Worm (Caenorhabditis elegans) whole organism, L2 larva: ENCODE results near the gene F25D1.8.

ENCODE experiments used
- R02D3.7 ChIP-seq: fragments of 150-350 bp; optimal IDR thresholded peaks from 2 replicates; lab custom pipeline; 2014; ENCODE audit warnings: missing biosample characterization, missing genetic modification characterization
- ZK546.5 ChIP-seq: sonication (generic microtip); optimal IDR thresholded peaks from 2 replicates; lab custom pipeline; 2017; ENCODE audit warnings: missing biosample characterization, missing genetic modification characterization
- alr-1 ChIP-seq: fragments of 150-350 bp; optimal IDR thresholded peaks from 2 replicates; lab custom pipeline; 2014; ENCODE audit warnings: missing biosample characterization, missing genetic modification characterization
- ama-1 ChIP-seq: fragments of 150-350 bp; optimal IDR thresholded peaks from 2 replicates; lab custom pipeline; 2018; ENCODE audit warnings: inconsistent platforms
- ceh-82 ChIP-seq: fragments of 150-350 bp; optimal IDR thresholded peaks from 2 replicates; lab custom pipeline; 2014; ENCODE audit warnings: missing biosample characterization, missing genetic modification characterization
- elt-1 ChIP-seq: fragments of 150-350 bp; optimal IDR thresholded peaks from 2 replicates; lab custom pipeline; 2014; ENCODE audit warnings: missing biosample characterization, missing genetic modification characterization
- lin-39 ChIP-seq: fragments of 150-350 bp; optimal IDR thresholded peaks from 2 replicates; lab custom pipeline; 2014; ENCODE audit warnings: missing biosample characterization, missing genetic modification reagents, missing genetic modification characterization
- lsy-2 ChIP-seq, 2 experiments: fragments of 150-350 bp in 1 of 2; sonication (generic microtip) in 1 of 2; optimal IDR thresholded peaks; 2 replicates each; lab custom pipeline; 2014 to 2017; ENCODE audit warnings: missing biosample characterization in 2 of 2, missing genetic modification characterization in 2 of 2
- skn-1 ChIP-seq: sonication (generic microtip); optimal IDR thresholded peaks from 2 replicates; lab custom pipeline; 2017; ENCODE audit warnings: missing biosample characterization, missing genetic modification characterization
- snpc-4 ChIP-seq: fragments of 150-350 bp; optimal IDR thresholded peaks from 2 replicates; lab custom pipeline; 2014; ENCODE audit warnings: missing biosample characterization, missing genetic modification characterization
- unc-55 ChIP-seq: fragments of 150-350 bp; sonication (generic microtip); optimal IDR thresholded peaks from 3 replicates; lab custom pipeline; 2014; ENCODE audit warnings: missing biosample characterization, missing genetic modification reagents, missing genetic modification characterization
- zag-1 ChIP-seq: fragments of 150-350 bp; optimal IDR thresholded peaks from 2 replicates; lab custom pipeline; 2014; ENCODE audit warnings: missing biosample characterization, missing genetic modification characterization

DNA sequence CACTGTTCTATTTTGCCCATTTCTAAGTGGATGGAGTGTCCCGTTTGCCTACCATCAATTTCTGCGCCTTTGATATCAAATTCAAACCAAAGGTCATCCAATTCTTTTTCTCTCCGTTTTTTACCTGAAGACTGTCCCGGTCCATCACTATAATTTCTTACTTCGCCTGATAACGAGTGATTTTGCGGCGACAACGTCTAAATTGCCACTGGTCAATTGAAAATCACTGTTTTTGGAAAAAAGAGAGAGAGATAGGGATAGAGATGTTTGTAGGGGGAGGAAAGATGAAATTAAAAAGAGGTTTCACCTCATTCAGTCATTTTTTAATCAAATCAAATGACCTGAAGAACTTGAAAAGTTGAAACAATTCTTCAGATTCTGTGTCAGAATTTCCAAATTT is 32.3 kb downstream of the F25D1.8 start:
- TF ChIP-seq snpc-4 (tag; lab: Kevin White, UChicago) (no peak), R02D3.7 (tag; lab: Kevin White, UChicago) (no peak), elt-1 (tag; lab: Kevin White, UChicago) (no peak), ceh-82 (tag; lab: Kevin White, UChicago) (no peak), lin-39 (no peak), lsy-2 (tag; optimal IDR thresholded peaks at IDR 0.05; lab: Kevin White, UChicago) (no peak), alr-1 (tag; lab: Kevin White, UChicago) (no peak), ZK546.5 (tag; lab: Kevin White, UChicago) (no peak), unc-55 (GFP tag; lab: Kevin White, UChicago) (no peak), ama-1 (lab: Kevin White, UChicago) (no peak), zag-1 (tag; lab: Kevin White, UChicago) (no peak), skn-1 (tag; lab: Kevin White, UChicago) (no peak)
